Worm (Caenorhabditis elegans): ENCODE data around the gene nlp-50.

ce11 chrII:6721581-6721980 lies 43.3 kb upstream of the nlp-50 start:
- no peak for TF ChIP-seq ref-1 (GFP tag; conservative IDR thresholded peaks at IDR 0.05)
- TF ChIP-seq ztf-23 (GFP tag; IDR thresholded peaks at IDR 0.05) = peak; percentile 85
- 0 out of 2 replicates have a peak, but pooled peaks have one; percentile 45 for TF ChIP-seq ztf-29 (GFP tag; IDR thresholded peaks at IDR 0.05)
- TF ChIP-seq med-1 (GFP tag; optimal IDR thresholded peaks at IDR 0.05; ENCODE audit: insufficient read depth) = peak; percentile 9
- TF ChIP-seq flt-1 (GFP tag; IDR thresholded peaks at IDR 0.05) = peak; percentile 65; the same call in 1 of the 2 replicates
- no peak for TF ChIP-seq cog-1 (tag; optimal IDR thresholded peaks at IDR 0.05)

Data from whole organism, midembryonic.